Worm (Caenorhabditis elegans): Measurements from ENCODE around the gene sfxn-2.

ce11 chrX:7932453-7932852 lies 25.6 kb downstream of the sfxn-2 start:
- no peak for TF ChIP-seq dpl-1 (GFP tag; optimal IDR thresholded peaks at IDR 0.05)
- no peak for TF ChIP-seq ztf-4 (tag; optimal IDR thresholded peaks at IDR 0.05)
- no peak for TF ChIP-seq nhr-28 (tag; optimal IDR thresholded peaks at IDR 0.05)
- TF ChIP-seq nhr-12 (tag; optimal IDR thresholded peaks at IDR 0.05), result no peak
- TF ChIP-seq unc-62 (GFP tag; optimal IDR thresholded peaks at IDR 0.05), result no peak
- peak in 1 of 2 experiments; percentile 55 for TF ChIP-seq lin-35 (GFP tag; optimal IDR thresholded peaks at IDR 0.05)
- no peak for TF ChIP-seq lin-39 (tag; optimal IDR thresholded peaks at IDR 0.05)
- TF ChIP-seq pqm-1 (tag; optimal IDR thresholded peaks at IDR 0.05), result no peak
